Fruit fly (Drosophila melanogaster): ENCODE results near the gene B4.
A peak's percentile ranks its signal among the peaks of the same experiment; 100 is the strongest.

Gene B4

dm6 chr2L:13570982-13571426 is 21.9 kb upstream of the B4 start (continued):
- TF ChIP-seq sim (GFP tag; IDR thresholded peaks at IDR 0.05) (no peak), lola (GFP tag; optimal IDR thresholded peaks at IDR 0.05) (peak in 1 of 3 experiments; percentile 61), Sin3A (optimal IDR thresholded peaks at IDR 0.05) (no peak), Nf-YC (tag; optimal IDR thresholded peaks at IDR 0.05) (no peak), CG18599 (GFP tag; optimal IDR thresholded peaks at IDR 0.05) (peak; percentile 23), zen (tag; optimal IDR thresholded peaks at IDR 0.05) (no peak), esg (GFP tag; conservative IDR thresholded peaks at IDR 0.05) (no peak), ewg (GFP tag; optimal IDR thresholded peaks at IDR 0.05) (peak; percentile 9), HHEX (GFP tag; optimal IDR thresholded peaks at IDR 0.05) (peak; percentile 13), grau (tag; optimal IDR thresholded peaks at IDR 0.05) (peak; percentile 8), CG2120 (GFP tag; optimal IDR thresholded peaks at IDR 0.05) (no peak), CoRest (tag; optimal IDR thresholded peaks at IDR 0.05) (peak; percentile 17), hth (optimal IDR thresholded peaks at IDR 0.05) (no peak), CG9932 (GFP tag; IDR thresholded peaks at IDR 0.05) (no peak), Dip3 (GFP tag; optimal IDR thresholded peaks at IDR 0.05) (no peak), CG4730 (GFP tag; IDR thresholded peaks at IDR 0.05) (no peak), dmrt99B (tag; optimal IDR thresholded peaks at IDR 0.05) (peak; percentile 63), CG33557 (GFP tag; optimal IDR thresholded peaks at IDR 0.05) (peak; percentile 30), Hr51 (GFP tag; optimal IDR thresholded peaks at IDR 0.05) (peak in 1 of 2 experiments; percentile 61), nerfin-1 (tag; optimal IDR thresholded peaks at IDR 0.05) (peak; percentile 37), Blimp-1 (GFP tag; optimal IDR thresholded peaks at IDR 0.05) (peak; percentile 67), CG18764 (GFP tag; optimal IDR thresholded peaks at IDR 0.05) (no peak), Ets97D (GFP tag; optimal IDR thresholded peaks at IDR 0.05) (no peak), schlank (tag; optimal IDR thresholded peaks at IDR 0.05) (no peak), tap (tag; optimal IDR thresholded peaks at IDR 0.05) (no peak), CG12659 (GFP tag; optimal IDR thresholded peaks at IDR 0.05) (no peak), pros (GFP tag; optimal IDR thresholded peaks at IDR 0.05) (no peak), onecut (GFP tag; IDR thresholded peaks at IDR 0.05) (0 out of 2 replicates have a peak, but pooled peaks have one; percentile 14), cato (GFP tag; optimal IDR thresholded peaks at IDR 0.05; ENCODE audit: borderline replicate concordance) (peak; percentile 0), Gug (GFP tag; IDR thresholded peaks at IDR 0.05) (no peak), Sry-δ (GFP tag; optimal IDR thresholded peaks at IDR 0.05) (no peak), Awh (GFP tag; IDR thresholded peaks at IDR 0.05) (no peak), gsb-n (tag; optimal IDR thresholded peaks at IDR 0.05) (peak; percentile 10), Usf (GFP tag; optimal IDR thresholded peaks at IDR 0.05) (no peak), CG6272 (GFP tag; IDR thresholded peaks at IDR 0.05) (no peak), CG9609 (GFP tag; optimal IDR thresholded peaks at IDR 0.05) (no peak), bcd (GFP tag; optimal IDR thresholded peaks at IDR 0.05) (peak; percentile 28), CG34376 (GFP tag; optimal IDR thresholded peaks at IDR 0.05) (no peak), vfl (GFP tag; optimal IDR thresholded peaks at IDR 0.05) (no peak), CG32532 (GFP tag; IDR thresholded peaks at IDR 0.05) (no peak), GATAe (GFP tag; conservative IDR thresholded peaks at IDR 0.05) (no peak), chn (GFP tag; optimal IDR thresholded peaks at IDR 0.05) (peak; percentile 21), zfh1 (GFP tag; IDR thresholded peaks at IDR 0.05) (0 out of 3 replicates have a peak, but pooled peaks have one; percentile 23), gsb (GFP tag; IDR thresholded peaks at IDR 0.05) (no peak), MTF-1 (GFP tag; optimal IDR thresholded peaks at IDR 0.05; ENCODE audit: borderline replicate concordance) (no peak), CG32767 (GFP tag; IDR thresholded peaks at IDR 0.05) (0 out of 2 replicates have a peak, but pooled peaks have one; percentile 9), gcm (GFP tag; optimal IDR thresholded peaks at IDR 0.05) (peak; percentile 36), CG9876 (GFP tag; optimal IDR thresholded peaks at IDR 0.05) (no peak), unpg (GFP tag; optimal IDR thresholded peaks at IDR 0.05) (peak; percentile 47), CG6175 (GFP tag; IDR thresholded peaks at IDR 0.05) (no peak), yki (optimal IDR thresholded peaks at IDR 0.05) (no peak)

All from whole organism, embryonic.